Worm (Caenorhabditis elegans): ENCODE results near the gene lron-10.

- TF ChIP-seq pag-3 (tag; optimal IDR thresholded peaks at IDR 0.05; ENCODE audit: borderline replicate concordance, insufficient read depth) = no peak
- TF ChIP-seq ztf-4 (tag; optimal IDR thresholded peaks at IDR 0.05) = no peak
- TF ChIP-seq lsy-2 (tag; optimal IDR thresholded peaks at IDR 0.05) = peak; percentile 46 to 54
- no peak for TF ChIP-seq lin-39 (tag; optimal IDR thresholded peaks at IDR 0.05)
- peak; percentile 29 for TF ChIP-seq xbp-1 (tag; optimal IDR thresholded peaks at IDR 0.05)
- peak; percentile 66 to 81 for TF ChIP-seq efl-1 (optimal IDR thresholded peaks at IDR 0.05)
- TF ChIP-seq efl-1 (GFP tag; optimal IDR thresholded peaks at IDR 0.05 in 1 of 2) = peak; percentile 43 to 89
- TF ChIP-seq unc-62 (GFP tag; optimal IDR thresholded peaks at IDR 0.05) = no peak
- TF ChIP-seq vab-15 (tag; optimal IDR thresholded peaks at IDR 0.05) = no peak
- TF ChIP-seq nhr-76 (tag; optimal IDR thresholded peaks at IDR 0.05) = no peak
- no peak for TF ChIP-seq fkh-10 (GFP tag; optimal IDR thresholded peaks at IDR 0.05)
- TF ChIP-seq ama-1 (optimal IDR thresholded peaks at IDR 0.05) = no peak
- no peak for TF ChIP-seq unc-130 (tag; optimal IDR thresholded peaks at IDR 0.05)
- no peak for TF ChIP-seq nhr-85 (tag)
Measured at ce11 chrIII:10651634-10652033, 30.5 kb upstream of the lron-10 start.
